Worm (Caenorhabditis elegans): ENCODE results near the gene Y77E11A.7.

DNA sequence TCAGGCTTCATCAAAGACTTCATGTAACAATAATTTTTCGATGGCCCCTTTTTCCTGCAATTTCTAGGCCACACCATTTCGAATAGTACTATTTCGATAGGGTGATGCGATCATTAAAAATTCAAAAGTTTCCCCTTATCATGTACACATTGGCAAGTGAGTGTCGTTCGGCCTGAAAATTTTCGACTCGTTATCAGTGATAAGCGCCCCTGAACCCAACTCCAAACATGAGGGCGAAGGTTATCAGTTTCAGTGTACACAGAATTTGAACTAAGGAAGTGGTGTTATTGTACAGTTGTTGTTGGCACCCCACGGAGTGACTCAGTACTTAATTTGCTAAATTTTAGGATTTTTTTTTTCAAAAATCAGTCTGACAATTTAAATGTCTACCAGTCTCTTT, 40.7 kb downstream of the Y77E11A.7 start:
- no peak for TF ChIP-seq tab-1 (GFP tag; IDR thresholded peaks at IDR 0.05)
- TF ChIP-seq med-1 (GFP tag; optimal IDR thresholded peaks at IDR 0.05; ENCODE audit: insufficient read depth), result no peak
- TF ChIP-seq flt-1 (GFP tag; IDR thresholded peaks at IDR 0.05), result no peak
